Worm (Caenorhabditis elegans): ENCODE data around the gene F49E8.8.

DNA sequence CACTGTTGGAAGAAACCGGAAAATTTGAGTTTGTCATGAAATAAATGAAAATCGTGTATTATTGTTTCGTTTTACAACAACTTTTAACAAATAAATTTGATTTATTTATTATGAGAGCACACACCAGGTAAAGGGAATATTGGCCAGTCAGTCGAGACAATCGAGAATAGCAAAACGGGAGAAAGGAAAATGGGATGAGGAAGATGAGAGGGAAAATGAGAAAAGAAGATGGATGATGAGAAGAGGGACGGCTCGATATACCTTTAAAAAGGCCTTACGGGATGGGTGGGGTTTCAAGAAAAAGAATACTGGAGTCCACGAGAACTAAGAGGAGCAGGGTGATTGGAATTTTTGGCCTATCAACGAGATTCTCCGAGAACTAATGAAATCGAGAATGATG lies 2.2 kb downstream of the F49E8.8 start:
- TF ChIP-seq ama-1 (optimal IDR thresholded peaks at IDR 0.05) (no peak), hmg-4 (GFP tag; optimal IDR thresholded peaks at IDR 0.05) (no peak), hmbx-1 (tag; optimal IDR thresholded peaks at IDR 0.05) (no peak), tbx-37 (GFP tag; conservative IDR thresholded peaks at IDR 0.05) (no peak), hnd-1 (tag; optimal IDR thresholded peaks at IDR 0.05) (no peak), tra-4 (tag; optimal IDR thresholded peaks at IDR 0.05) (no peak)

Measured in whole organism, early embryonic.